2 worm cellular contexts compared by ENCODE assay signal in genomic region chrIV:2993278-2993899, ce11.
TF ChIP-seq lines count a peak whose summit lies in the region.

No protein-coding gene starts in this region.

TF ChIP-seq in whole organism, L1 larva, 84 proteins besides CTCF, POLR2A, EP300 and RAD21 (continued from another document):
- peak; percentile 33 to 70 (median 51) for TF ChIP-seq ceh-82 (tag; optimal IDR thresholded peaks at IDR 0.05; lab: Kevin White, UChicago)
- peak; percentile 68 for TF ChIP-seq nhr-19 (GFP tag; conservative IDR thresholded peaks at IDR 0.05; lab: Robert Waterston, UW)
- no peak for TF ChIP-seq nhr-28 (tag; optimal IDR thresholded peaks at IDR 0.05; lab: Kevin White, UChicago)
- TF ChIP-seq lsy-2 (tag; optimal IDR thresholded peaks at IDR 0.05; lab: Kevin White, UChicago) = peak; percentile 54 to 64
- no peak for TF ChIP-seq unc-130 (tag; optimal IDR thresholded peaks at IDR 0.05; lab: Kevin White, UChicago)
- peak; percentile 32 for TF ChIP-seq ceh-63 (GFP tag; optimal IDR thresholded peaks at IDR 0.05; lab: Kevin White, UChicago)
- TF ChIP-seq unc-98 (GFP tag; IDR thresholded peaks at IDR 0.05; lab: Robert Waterston, UW) = no peak
- peak; percentile 50 for TF ChIP-seq mef-2 (tag; optimal IDR thresholded peaks at IDR 0.05; lab: Kevin White, UChicago)
- TF ChIP-seq unc-30 (tag; optimal IDR thresholded peaks at IDR 0.05; lab: Kevin White, UChicago) = no peak
- TF ChIP-seq F16B12.6 (tag; optimal IDR thresholded peaks at IDR 0.05; lab: Kevin White, UChicago) = no peak
- peak; percentile 66 for TF ChIP-seq rnt-1 (tag; optimal IDR thresholded peaks at IDR 0.05; lab: Kevin White, UChicago)
- no peak for TF ChIP-seq lin-39 (tag; optimal IDR thresholded peaks at IDR 0.05; lab: Kevin White, UChicago)
- TF ChIP-seq lin-14 (GFP tag; optimal IDR thresholded peaks at IDR 0.05; lab: Kevin White, UChicago) = peak; percentile 97
- TF ChIP-seq pqm-1 (tag; optimal IDR thresholded peaks at IDR 0.05; lab: Kevin White, UChicago) = no peak
- TF ChIP-seq elt-2 (tag; optimal IDR thresholded peaks at IDR 0.05; lab: Kevin White, UChicago) = no peak
- no peak for TF ChIP-seq tlp-1 (tag; optimal IDR thresholded peaks at IDR 0.05; lab: Kevin White, UChicago)
- TF ChIP-seq ama-1 (optimal IDR thresholded peaks at IDR 0.05; lab: Kevin White, UChicago) = no peak
- no peak for TF ChIP-seq ces-1 (GFP tag; optimal IDR thresholded peaks at IDR 0.05; lab: Kevin White, UChicago)
- TF ChIP-seq nhr-77 (tag; optimal IDR thresholded peaks at IDR 0.05; lab: Kevin White, UChicago) = no peak
- TF ChIP-seq nhr-90 (tag; optimal IDR thresholded peaks at IDR 0.05; lab: Kevin White, UChicago; ENCODE audit: poor library complexity) = no peak
- TF ChIP-seq swsn-7 (tag; optimal IDR thresholded peaks at IDR 0.05; lab: Kevin White, UChicago) = peak; percentile 49
- no peak for TF ChIP-seq aha-1 (tag; optimal IDR thresholded peaks at IDR 0.05; lab: Kevin White, UChicago)
- TF ChIP-seq ceh-88 (GFP tag; IDR thresholded peaks at IDR 0.05; lab: Robert Waterston, UW) = no peak
- TF ChIP-seq aly-2 (tag; optimal IDR thresholded peaks at IDR 0.05; lab: Kevin White, UChicago) = no peak
- peak; percentile 76 for TF ChIP-seq ceh-8 (GFP tag; optimal IDR thresholded peaks at IDR 0.05; lab: Kevin White, UChicago)
- no peak for TF ChIP-seq sox-4 (tag; optimal IDR thresholded peaks at IDR 0.05; lab: Kevin White, UChicago)
- TF ChIP-seq egl-13 (tag; optimal IDR thresholded peaks at IDR 0.05; lab: Kevin White, UChicago) = peak; percentile 14
- peak; percentile 78 for TF ChIP-seq pax-3 (tag; optimal IDR thresholded peaks at IDR 0.05; lab: Kevin White, UChicago)
- no peak for TF ChIP-seq xbp-1 (tag; optimal IDR thresholded peaks at IDR 0.05; lab: Kevin White, UChicago)
- peak; percentile 25 for TF ChIP-seq fkh-4 (tag; optimal IDR thresholded peaks at IDR 0.05; lab: Kevin White, UChicago; ENCODE audit: borderline replicate concordance)
- peak; percentile 14 for TF ChIP-seq lir-3 (tag; optimal IDR thresholded peaks at IDR 0.05; lab: Kevin White, UChicago; ENCODE audit: poor library complexity)
- peak; percentile 59 for TF ChIP-seq fkh-10 (GFP tag; optimal IDR thresholded peaks at IDR 0.05; lab: Kevin White, UChicago)
- TF ChIP-seq nhr-76 (tag; optimal IDR thresholded peaks at IDR 0.05; lab: Kevin White, UChicago) = no peak
- peak; percentile 94 for TF ChIP-seq fkh-8 (tag; optimal IDR thresholded peaks at IDR 0.05; lab: Kevin White, UChicago)
- TF ChIP-seq tbx-2 (tag; optimal IDR thresholded peaks at IDR 0.05; lab: Kevin White, UChicago) = peak; percentile 16
- TF ChIP-seq zag-1 (tag; optimal IDR thresholded peaks at IDR 0.05; lab: Kevin White, UChicago) = no peak
- no peak for TF ChIP-seq alr-1 (tag; optimal IDR thresholded peaks at IDR 0.05; lab: Kevin White, UChicago; ENCODE audit: borderline replicate concordance)
- TF ChIP-seq hlh-4 (tag; optimal IDR thresholded peaks at IDR 0.05; lab: Kevin White, UChicago) = no peak
- peak; percentile 39 for TF ChIP-seq mep-1 (tag; optimal IDR thresholded peaks at IDR 0.05; lab: Kevin White, UChicago)
- TF ChIP-seq lin-35 (GFP tag; optimal IDR thresholded peaks at IDR 0.05; lab: Kevin White, UChicago) = peak; percentile 3 to 62
- TF ChIP-seq C04F5.9 (tag; optimal IDR thresholded peaks at IDR 0.05; lab: Kevin White, UChicago) = no peak
- no peak for TF ChIP-seq pag-3 (tag; optimal IDR thresholded peaks at IDR 0.05; lab: Kevin White, UChicago; ENCODE audit: borderline replicate concordance, insufficient read depth)
- TF ChIP-seq sup-37 (GFP tag; optimal IDR thresholded peaks at IDR 0.05; lab: Kevin White, UChicago) = no peak
- no peak for TF ChIP-seq snpc-4 (tag; optimal IDR thresholded peaks at IDR 0.05; lab: Kevin White, UChicago)
- TF ChIP-seq nhr-237 (tag; optimal IDR thresholded peaks at IDR 0.05; lab: Kevin White, UChicago) = no peak
- TF ChIP-seq ztf-4 (tag; optimal IDR thresholded peaks at IDR 0.05; lab: Kevin White, UChicago) = no peak
- peak; percentile 53 for TF ChIP-seq isw-1 (GFP tag; IDR thresholded peaks at IDR 0.05; lab: Robert Waterston, UW)
- no peak for TF ChIP-seq ztf-11 (tag; optimal IDR thresholded peaks at IDR 0.05; lab: Kevin White, UChicago)
- TF ChIP-seq efl-1 (optimal IDR thresholded peaks at IDR 0.05; lab: Kevin White, UChicago) = peak; percentile 36 to 60
- peak in 1 of 2 experiments; percentile 92 for TF ChIP-seq efl-1 (GFP tag; optimal IDR thresholded peaks at IDR 0.05 in 1 of 2; lab: Kevin White, UChicago)
- TF ChIP-seq vab-15 (tag; optimal IDR thresholded peaks at IDR 0.05; lab: Kevin White, UChicago) = no peak
- TF ChIP-seq hlh-17 (GFP tag; optimal IDR thresholded peaks at IDR 0.05; lab: Kevin White, UChicago; ENCODE audit: borderline replicate concordance) = no peak
- TF ChIP-seq dpl-1 (GFP tag; optimal IDR thresholded peaks at IDR 0.05; lab: Kevin White, UChicago) = peak in 1 of 3 experiments; percentile 12
- peak; percentile 58 for TF ChIP-seq blmp-1 (tag; optimal IDR thresholded peaks at IDR 0.05; lab: Kevin White, UChicago)
- no peak for TF ChIP-seq ets-5 (GFP tag; IDR thresholded peaks at IDR 0.05; lab: Robert Waterston, UW)
- peak; percentile 60 for TF ChIP-seq unc-86 (tag; optimal IDR thresholded peaks at IDR 0.05; lab: Kevin White, UChicago)
- no peak for TF ChIP-seq grh-1 (GFP tag; IDR thresholded peaks at IDR 0.05; lab: Robert Waterston, UW)
- peak; percentile 69 for TF ChIP-seq nhr-47 (tag; optimal IDR thresholded peaks at IDR 0.05; lab: Kevin White, UChicago)
- TF ChIP-seq irx-1 (tag; optimal IDR thresholded peaks at IDR 0.05; lab: Kevin White, UChicago) = peak; percentile 54
- no peak for TF ChIP-seq Y116A8C.19 (tag; optimal IDR thresholded peaks at IDR 0.05; lab: Kevin White, UChicago; ENCODE audit: borderline replicate concordance)
- no peak for TF ChIP-seq C34B4.2 (tag; optimal IDR thresholded peaks at IDR 0.05; lab: Kevin White, UChicago)
- TF ChIP-seq nhr-20 (tag; optimal IDR thresholded peaks at IDR 0.05; lab: Kevin White, UChicago) = peak; percentile 29
- no peak for TF ChIP-seq dsc-1 (tag; optimal IDR thresholded peaks at IDR 0.05; lab: Kevin White, UChicago)
- no peak for TF ChIP-seq efl-3 (GFP tag; optimal IDR thresholded peaks at IDR 0.05; lab: Kevin White, UChicago)
- TF ChIP-seq elt-3 (tag; optimal IDR thresholded peaks at IDR 0.05; lab: Kevin White, UChicago) = no peak
- TF ChIP-seq sptf-1 (tag; optimal IDR thresholded peaks at IDR 0.05; lab: Kevin White, UChicago) = no peak

TF ChIP-seq in whole organism, young adult, 124 proteins besides CTCF, POLR2A, EP300 and RAD21 (continued from another document):
- TF ChIP-seq rpc-1 (optimal IDR thresholded peaks at IDR 0.05; lab: Kevin White, UChicago) (no peak), rpc-1 (tag; optimal IDR thresholded peaks at IDR 0.05; lab: Kevin White, UChicago) (no peak), ztf-3 (GFP tag; optimal IDR thresholded peaks at IDR 0.05; lab: Kevin White, UChicago) (peak; percentile 82), ceh-100 (GFP tag; IDR thresholded peaks at IDR 0.05; lab: Robert Waterston, UW) (no peak), ztf-6 (GFP tag; IDR thresholded peaks at IDR 0.05; lab: Robert Waterston, UW) (no peak), somi-1 (GFP tag; optimal IDR thresholded peaks at IDR 0.05; lab: Kevin White, UChicago) (no peak), F23B12.7 (tag; optimal IDR thresholded peaks at IDR 0.05; lab: Kevin White, UChicago; ENCODE audit: insufficient read depth) (no peak), F57C9.4 (tag; optimal IDR thresholded peaks at IDR 0.05; lab: Kevin White, UChicago) (no peak), lag-1 (GFP tag; IDR thresholded peaks at IDR 0.05; lab: Robert Waterston, UW) (no peak), F33H1.4 (GFP tag; IDR thresholded peaks at IDR 0.05; lab: Robert Waterston, UW) (no peak), C17E4.6 (GFP tag; IDR thresholded peaks at IDR 0.05; lab: Robert Waterston, UW) (no peak), F57A8.1 (GFP tag; optimal IDR thresholded peaks at IDR 0.05; lab: Kevin White, UChicago) (no peak), atf-7 (tag; optimal IDR thresholded peaks at IDR 0.05; lab: Kevin White, UChicago) (no peak), nhr-80 (tag; optimal IDR thresholded peaks at IDR 0.05; lab: Kevin White, UChicago) (no peak), mel-28 (tag; optimal IDR thresholded peaks at IDR 0.05; lab: Kevin White, UChicago; ENCODE audit: borderline replicate concordance) (no peak), dox-1 (GFP tag; IDR thresholded peaks at IDR 0.05; lab: Robert Waterston, UW) (no peak; the same call in 1 of the 2 replicates), ztf-28 (GFP tag; IDR thresholded peaks at IDR 0.05; lab: Robert Waterston, UW) (no peak), snpc-3.4 (tag; optimal IDR thresholded peaks at IDR 0.05; lab: Kevin White, UChicago) (no peak), attf-5 (GFP tag; optimal IDR thresholded peaks at IDR 0.05; lab: Kevin White, UChicago) (peak; percentile 40), ceh-40 (GFP tag; IDR thresholded peaks at IDR 0.05; lab: Robert Waterston, UW) (no peak), rcor-1 (GFP tag; IDR thresholded peaks at IDR 0.05; lab: Robert Waterston, UW) (0 out of 2 replicates have a peak, but pooled peaks have one; percentile 4), cebp-1 (GFP tag; IDR thresholded peaks at IDR 0.05; lab: Robert Waterston, UW) (no peak), cebp-1 (tag; optimal IDR thresholded peaks at IDR 0.05; lab: Kevin White, UChicago) (peak; percentile 70), pbrm-1 (GFP tag; IDR thresholded peaks at IDR 0.05; lab: Robert Waterston, UW) (no peak), lin-26 (GFP tag; IDR thresholded peaks at IDR 0.05; lab: Robert Waterston, UW) (no peak), B0035.1 (tag; optimal IDR thresholded peaks at IDR 0.05; lab: Kevin White, UChicago) (no peak), K12H6.12 (tag; optimal IDR thresholded peaks at IDR 0.05; lab: Kevin White, UChicago) (peak; percentile 93), F37B4.10 (GFP tag; IDR thresholded peaks at IDR 0.05; lab: Robert Waterston, UW) (no peak), Y56A3A.18 (GFP tag; IDR thresholded peaks at IDR 0.05; lab: Robert Waterston, UW) (no peak), ccch-3 (GFP tag; optimal IDR thresholded peaks at IDR 0.05; lab: Kevin White, UChicago) (no peak), D2030.7 (GFP tag; IDR thresholded peaks at IDR 0.05; lab: Robert Waterston, UW) (no peak), let-526 (GFP tag; IDR thresholded peaks at IDR 0.05; lab: Robert Waterston, UW) (no peak), egrh-3 (GFP tag; IDR thresholded peaks at IDR 0.05; lab: Robert Waterston, UW) (peak; percentile 83), sptf-2 (GFP tag; optimal IDR thresholded peaks at IDR 0.05; lab: Kevin White, UChicago) (no peak), unc-62 (GFP tag; optimal IDR thresholded peaks at IDR 0.05; lab: Kevin White, UChicago) (no peak), ceh-58 (GFP tag; IDR thresholded peaks at IDR 0.05; lab: Robert Waterston, UW) (no peak), ceh-79 (tag; optimal IDR thresholded peaks at IDR 0.05; lab: Kevin White, UChicago) (no peak), lsy-27 (tag; optimal IDR thresholded peaks at IDR 0.05; lab: Kevin White, UChicago; ENCODE audit: borderline replicate concordance, insufficient read depth) (no peak), bed-2 (GFP tag; IDR thresholded peaks at IDR 0.05; lab: Robert Waterston, UW) (no peak), ztf-18 (tag; optimal IDR thresholded peaks at IDR 0.05; lab: Kevin White, UChicago) (no peak), nhr-90 (tag; optimal IDR thresholded peaks at IDR 0.05; lab: Kevin White, UChicago) (no peak), chd-7 (tag; optimal IDR thresholded peaks at IDR 0.05; lab: Kevin White, UChicago) (peak; percentile 60), akir-1 (GFP tag; optimal IDR thresholded peaks at IDR 0.05; lab: Kevin White, UChicago) (no peak), sdz-38 (tag; optimal IDR thresholded peaks at IDR 0.05; lab: Kevin White, UChicago) (no peak), ekl-4 (GFP tag; IDR thresholded peaks at IDR 0.05; lab: Robert Waterston, UW) (no peak), T26A5.8 (tag; optimal IDR thresholded peaks at IDR 0.05; lab: Kevin White, UChicago) (no peak), athp-1 (tag; optimal IDR thresholded peaks at IDR 0.05; lab: Kevin White, UChicago) (no peak), attf-3 (GFP tag; conservative IDR thresholded peaks at IDR 0.05; lab: Robert Waterston, UW) (no peak), rec-8 (tag; optimal IDR thresholded peaks at IDR 0.05; lab: Kevin White, UChicago) (no peak), B0019.2 (GFP tag; conservative IDR thresholded peaks at IDR 0.05; lab: Robert Waterston, UW) (no peak), madf-3 (GFP tag; IDR thresholded peaks at IDR 0.05; lab: Robert Waterston, UW) (no peak), ZK185.1 (tag; optimal IDR thresholded peaks at IDR 0.05; lab: Kevin White, UChicago; ENCODE audit: poor library complexity, severe bottlenecking) (no peak), nhr-27 (tag; optimal IDR thresholded peaks at IDR 0.05; lab: Kevin White, UChicago) (no peak), repo-1 (tag; optimal IDR thresholded peaks at IDR 0.05; lab: Kevin White, UChicago) (no peak), pha-4 (tag; optimal IDR thresholded peaks at IDR 0.05; lab: Kevin White, UChicago) (no peak), ceh-27 (GFP tag; optimal IDR thresholded peaks at IDR 0.05; lab: Kevin White, UChicago) (peak; percentile 57), lin-54 (GFP tag; optimal IDR thresholded peaks at IDR 0.05; lab: Kevin White, UChicago) (no peak), hlh-26 (GFP tag; conservative IDR thresholded peaks at IDR 0.05; lab: Robert Waterston, UW) (no peak), dpl-1 (GFP tag; optimal IDR thresholded peaks at IDR 0.05; lab: Kevin White, UChicago) (no peak), mxl-1 (tag; optimal IDR thresholded peaks at IDR 0.05; lab: Kevin White, UChicago) (no peak), zfh-2 (GFP tag; conservative IDR thresholded peaks at IDR 0.05; lab: Robert Waterston, UW) (peak; percentile 97), aptf-2 (GFP tag; conservative IDR thresholded peaks at IDR 0.05; lab: Robert Waterston, UW) (no peak), hlh-12 (tag; optimal IDR thresholded peaks at IDR 0.05; lab: Kevin White, UChicago) (no peak), tbp1 (GFP tag; optimal IDR thresholded peaks at IDR 0.05; lab: Kevin White, UChicago) (no peak), egl-18 (GFP tag; IDR thresholded peaks at IDR 0.05; lab: Robert Waterston, UW) (no peak), hsf-1 (GFP tag; IDR thresholded peaks at IDR 0.05; lab: Robert Waterston, UW) (no peak), cebp-2 (GFP tag; IDR thresholded peaks at IDR 0.05; lab: Robert Waterston, UW) (no peak), F39B2.1 (GFP tag; IDR thresholded peaks at IDR 0.05; lab: Robert Waterston, UW) (no peak), madf-8 (GFP tag; conservative IDR thresholded peaks at IDR 0.05; lab: Robert Waterston, UW) (no peak), snpc-1.3 (tag; optimal IDR thresholded peaks at IDR 0.05; lab: Kevin White, UChicago; ENCODE audit: insufficient read depth) (no peak), ztf-26 (tag; optimal IDR thresholded peaks at IDR 0.05; lab: Kevin White, UChicago) (peak; percentile 0), B0261.1 (tag; optimal IDR thresholded peaks at IDR 0.05; lab: Kevin White, UChicago) (no peak), unc-130 (GFP tag; optimal IDR thresholded peaks at IDR 0.05; lab: Kevin White, UChicago) (no peak), snpc-4 (GFP tag; optimal IDR thresholded peaks at IDR 0.05; lab: Kevin White, UChicago) (no peak), snpc-4 (tag; optimal IDR thresholded peaks at IDR 0.05; lab: Kevin White, UChicago) (no peak), ztf-25 (GFP tag; IDR thresholded peaks at IDR 0.05; lab: Robert Waterston, UW) (no peak), efl-1 (GFP tag; optimal IDR thresholded peaks at IDR 0.05; lab: Kevin White, UChicago) (no peak), T07F8.4 (tag; optimal IDR thresholded peaks at IDR 0.05; lab: Kevin White, UChicago) (no peak), ztf-22 (GFP tag; optimal IDR thresholded peaks at IDR 0.05; lab: Kevin White, UChicago) (no peak)
